Worm (Caenorhabditis elegans) whole organism, late embryonic: ENCODE results near the gene ufd-2.

Experiments used
- T23F11.4 ChIP-seq: fragments of 200-800 bp; sonication (Bioruptor generic); optimal IDR thresholded peaks from 2 replicates; lab custom pipeline; 2018; ENCODE audit warnings: mild to moderate bottlenecking, missing genetic modification characterization, missing compliant biosample characterization
- ama-1 ChIP-seq: fragments of 150-350 bp; optimal IDR thresholded peaks from 2 replicates; lab custom pipeline; 2014
- ceh-45 ChIP-seq: fragments of 200-800 bp; sonication (Bioruptor generic); IDR thresholded peaks from 2 replicates; pipeline ENCODE4 v1.3.6; 2022; ENCODE audit warnings: missing genetic modification reagents, missing genetic modification characterization, missing compliant biosample characterization
- fkh-10 ChIP-seq: fragments of 150-350 bp; optimal IDR thresholded peaks from 2 replicates; lab custom pipeline; 2014; ENCODE audit warnings: missing biosample characterization, missing genetic modification reagents, missing genetic modification characterization
- nfya-1 ChIP-seq: sonication (generic microtip); optimal IDR thresholded peaks from 2 replicates; lab custom pipeline; 2017; ENCODE audit warnings: missing genetic modification characterization, mild to moderate bottlenecking, missing compliant biosample characterization, antibody characterized with exemption, moderate library complexity
- pha-4 ChIP-seq: fragments of 150-350 bp; optimal IDR thresholded peaks from 2 replicates; lab custom pipeline; 2018; ENCODE audit warnings: missing biosample characterization, missing genetic modification reagents, missing genetic modification characterization
- sox-4 ChIP-seq: sonication (generic microtip); optimal IDR thresholded peaks from 2 replicates; lab custom pipeline; 2017; ENCODE audit warnings: mild to moderate bottlenecking, missing genetic modification characterization, inconsistent platforms, missing compliant biosample characterization

DNA sequence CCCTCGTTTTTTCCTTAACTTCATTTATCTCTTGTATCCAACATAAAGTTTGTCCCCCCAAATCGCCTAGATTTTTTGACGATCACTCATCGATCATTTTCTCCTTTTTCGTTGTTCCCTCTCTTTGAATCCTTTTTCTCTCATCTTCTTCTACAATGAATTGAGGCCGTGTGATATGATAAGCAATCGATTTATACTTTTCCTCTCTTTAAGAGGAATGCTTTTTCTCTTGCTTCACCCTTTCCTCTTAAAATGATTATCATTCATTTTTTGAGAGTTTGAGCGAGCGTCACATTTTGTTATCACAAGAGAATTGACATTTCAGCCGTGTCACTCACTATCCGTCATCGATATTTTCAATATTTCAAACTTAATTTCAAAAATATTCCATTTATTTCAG lies 15.5 kb downstream of the ufd-2 start, which contains the start of gene K02C4.5:
- TF ChIP-seq pha-4 (tag; lab: Kevin White, UChicago), result no peak
- no peak for TF ChIP-seq ceh-45 (GFP tag; lab: Robert Waterston, UW)
- TF ChIP-seq T23F11.4 (GFP tag; lab: Kevin White, UChicago), result no peak
- no peak for TF ChIP-seq ama-1 (lab: Kevin White, UChicago)
- no peak for TF ChIP-seq fkh-10 (GFP tag; lab: Kevin White, UChicago)
- no peak for TF ChIP-seq nfya-1 (tag; lab: Kevin White, UChicago)
- no peak for TF ChIP-seq sox-4 (tag; lab: Kevin White, UChicago)
